Worm (Caenorhabditis elegans) whole organism, L1 larva: Measurements from ENCODE around the gene lon-8.
A peak's percentile ranks its signal among the peaks of the same experiment; 100 is the strongest.

ENCODE experiments used
- C04F5.9 ChIP-seq: sonication (generic microtip); optimal IDR thresholded peaks from 2 replicates; lab custom pipeline; 2016; ENCODE audit warnings: missing genetic modification characterization, missing compliant biosample characterization
- alr-1 ChIP-seq: fragments of 200-800 bp; sonication (Bioruptor generic); optimal IDR thresholded peaks from 2 replicates; lab custom pipeline; 2018; ENCODE audit warnings: borderline replicate concordance, mild to moderate bottlenecking, missing genetic modification characterization, missing compliant biosample characterization
- aly-2 ChIP-seq: fragments of 150-350 bp; optimal IDR thresholded peaks from 2 replicates; lab custom pipeline; 2014; ENCODE audit warnings: missing biosample characterization, missing genetic modification characterization
- ama-1 ChIP-seq: fragments of 150-350 bp; optimal IDR thresholded peaks from 2 replicates; lab custom pipeline; 2014
- blmp-1 ChIP-seq: fragments of 150-350 bp; optimal IDR thresholded peaks from 2 replicates; lab custom pipeline; 2014; ENCODE audit warnings: missing biosample characterization, missing genetic modification characterization
- ceh-8 ChIP-seq: fragments of 200-800 bp; sonication (Bioruptor generic); optimal IDR thresholded peaks from 2 replicates; lab custom pipeline; 2018; ENCODE audit warnings: mild to moderate bottlenecking, missing genetic modification characterization, moderate library complexity, missing compliant biosample characterization
- dsc-1 ChIP-seq: sonication (generic microtip); optimal IDR thresholded peaks from 2 replicates; lab custom pipeline; 2016; ENCODE audit warnings: mild to moderate bottlenecking, missing genetic modification characterization, missing compliant biosample characterization
- efl-1 ChIP-seq, 4 experiments: fragments of 150-350 bp; optimal IDR thresholded peaks in 3 of 4; peaks in 1 of 4; 1 replicate in 1 of 4; 2 replicates in 3 of 4; lab custom pipeline; 2014; ENCODE audit warnings: missing biosample characterization in 2 of 4, missing genetic modification characterization in 2 of 4, missing genetic modification reagents in 2 of 4
- elt-2 ChIP-seq: sonication (generic microtip); optimal IDR thresholded peaks from 2 replicates; lab custom pipeline; 2016; ENCODE audit warnings: missing genetic modification characterization, mild to moderate bottlenecking, inconsistent platforms, missing compliant biosample characterization, missing genetic modification reagents
- fos-1 ChIP-seq: fragments of 150-350 bp; optimal IDR thresholded peaks from 2 replicates; lab custom pipeline; 2014; ENCODE audit warnings: missing biosample characterization, missing genetic modification characterization
- hlh-4 ChIP-seq: sonication (generic microtip); optimal IDR thresholded peaks from 2 replicates; lab custom pipeline; 2016; ENCODE audit warnings: mild to moderate bottlenecking, missing genetic modification characterization, missing compliant biosample characterization
- irx-1 ChIP-seq: sonication (generic microtip); optimal IDR thresholded peaks from 2 replicates; lab custom pipeline; 2016; ENCODE audit warnings: missing genetic modification characterization, missing compliant biosample characterization
- isw-1 ChIP-seq: fragments of 200-800 bp; sonication (Bioruptor generic); IDR thresholded peaks from 2 replicates; pipeline ENCODE4 v1.3.6; 2022; ENCODE audit warnings: missing genetic modification characterization, missing compliant biosample characterization
- lin-15B ChIP-seq: fragments of 150-350 bp; sonication (generic microtip); optimal IDR thresholded peaks from 3 replicates; lab custom pipeline; 2014; ENCODE audit warnings: missing biosample characterization, missing genetic modification characterization
- lin-35 ChIP-seq, 2 experiments: fragments of 150-350 bp; optimal IDR thresholded peaks; 2 replicates each; lab custom pipeline; 2014; ENCODE audit warnings: missing biosample characterization in 2 of 2, missing genetic modification characterization in 2 of 2, missing genetic modification reagents in 2 of 2
- lin-39 ChIP-seq: fragments of 150-350 bp; optimal IDR thresholded peaks from 2 replicates; lab custom pipeline; 2014; ENCODE audit warnings: missing biosample characterization, missing genetic modification reagents, missing genetic modification characterization
- mab-9 ChIP-seq: fragments of 200-800 bp; sonication (Bioruptor generic); IDR thresholded peaks from 2 replicates; pipeline ENCODE4 v1.3.6; 2022; ENCODE audit warnings: missing genetic modification reagents, missing genetic modification characterization, missing compliant biosample characterization
- mdl-1 ChIP-seq, 2 experiments: fragments of 150-350 bp; optimal IDR thresholded peaks; 2 replicates each; lab custom pipeline; 2014 to 2017; ENCODE audit warnings: missing biosample characterization in 2 of 2, missing genetic modification characterization in 2 of 2, inconsistent platforms in 1 of 2
- nhr-47 ChIP-seq: sonication (generic microtip); optimal IDR thresholded peaks from 2 replicates; lab custom pipeline; 2016; ENCODE audit warnings: mild to moderate bottlenecking, missing genetic modification characterization, moderate library complexity, missing compliant biosample characterization
- nhr-71 ChIP-seq: sonication (generic microtip); optimal IDR thresholded peaks from 2 replicates; lab custom pipeline; 2016; ENCODE audit warnings: mild to moderate bottlenecking, missing genetic modification characterization, moderate library complexity, missing compliant biosample characterization
- nhr-76 ChIP-seq: sonication (generic microtip); optimal IDR thresholded peaks from 2 replicates; lab custom pipeline; 2017; ENCODE audit warnings: missing biosample characterization, missing genetic modification characterization
- nhr-90 ChIP-seq: sonication (generic microtip); optimal IDR thresholded peaks from 2 replicates; lab custom pipeline; 2016; ENCODE audit warnings: mild to moderate bottlenecking, missing genetic modification characterization, missing compliant biosample characterization; ENCODE audit not compliant: poor library complexity
- skn-1 ChIP-seq: fragments of 150-350 bp; optimal IDR thresholded peaks from 2 replicates; lab custom pipeline; 2014; ENCODE audit warnings: missing biosample characterization, missing genetic modification characterization
- snpc-4 ChIP-seq: fragments of 150-350 bp; optimal IDR thresholded peaks from 2 replicates; lab custom pipeline; 2014; ENCODE audit warnings: missing biosample characterization, missing genetic modification characterization
- sptf-1 ChIP-seq: fragments of 150-350 bp; optimal IDR thresholded peaks from 2 replicates; lab custom pipeline; 2014; ENCODE audit warnings: missing biosample characterization, missing genetic modification characterization
- sup-37 ChIP-seq: fragments of 200-800 bp; sonication (Bioruptor generic); optimal IDR thresholded peaks from 2 replicates; lab custom pipeline; 2018; ENCODE audit warnings: mild to moderate bottlenecking, missing genetic modification characterization, missing compliant biosample characterization
- tbx-2 ChIP-seq: sonication (generic microtip); optimal IDR thresholded peaks from 2 replicates; lab custom pipeline; 2016; ENCODE audit warnings: missing genetic modification characterization, missing compliant biosample characterization
- unc-98 ChIP-seq: fragments of 200-800 bp; sonication (Bioruptor generic); IDR thresholded peaks from 2 replicates; pipeline ENCODE4 v1.3.6; 2022; ENCODE audit warnings: missing genetic modification characterization, missing compliant biosample characterization
- vab-15 ChIP-seq: sonication (generic microtip); optimal IDR thresholded peaks from 2 replicates; lab custom pipeline; 2017; ENCODE audit warnings: missing genotype, mild to moderate bottlenecking, missing genetic modification characterization, missing compliant biosample characterization
- zag-1 ChIP-seq: fragments of 150-350 bp; optimal IDR thresholded peaks from 2 replicates; lab custom pipeline; 2014; ENCODE audit warnings: missing biosample characterization, missing genetic modification characterization
- zip-4 ChIP-seq: fragments of 200-800 bp; sonication (Bioruptor generic); optimal IDR thresholded peaks from 2 replicates; lab custom pipeline; 2018; ENCODE audit warnings: mild to moderate bottlenecking, missing genetic modification characterization, moderate library complexity, missing compliant biosample characterization

lon-8 gene

ce11 chrV:17951172-17951999 is 49.8 kb downstream of the lon-8 start, which contains the start of gene Y59A8B.24 (continued):
- TF ChIP-seq C04F5.9 (tag; lab: Kevin White, UChicago) (peak; percentile 74), lin-15B (peak; percentile 94), mdl-1 (tag; optimal IDR thresholded peaks at IDR 0.05; lab: Kevin White, UChicago) (peak in 1 of 2 experiments; percentile 91), mab-9 (GFP tag; lab: Robert Waterston, UW) (peak; percentile 58; the same call in 1 of the 2 replicates), nhr-71 (tag; lab: Kevin White, UChicago) (peak; percentile 98), ceh-8 (peak; percentile 92), aly-2 (peak; percentile 85), elt-2 (tag; lab: Kevin White, UChicago) (peak; percentile 59), vab-15 (peak; percentile 32), ama-1 (peak; percentile 46), irx-1 (tag; lab: Kevin White, UChicago) (peak; percentile 82), nhr-47 (tag; lab: Kevin White, UChicago) (peak; percentile 95), sptf-1 (no peak), nhr-90 (tag; lab: Kevin White, UChicago) (peak; percentile 89), zag-1 (peak; percentile 66), zip-4 (GFP tag; lab: Kevin White, UChicago) (peak; percentile 72), lin-35 (GFP tag; optimal IDR thresholded peaks at IDR 0.05; lab: Kevin White, UChicago) (peak; percentile 86 to 87)

ce11 chrV:17949093-17949492 is 52.1 kb downstream of the lon-8 start, which contains the start of gene dpy-21:
Gene dpy-21, minus strand, starts transcription at chrV:17949193.
- TF ChIP-seq fos-1 (tag; lab: Kevin White, UChicago) (no peak), tbx-2 (tag; lab: Kevin White, UChicago) (no peak), mdl-1 (tag; optimal IDR thresholded peaks at IDR 0.05; lab: Kevin White, UChicago) (no peak), snpc-4 (tag; lab: Kevin White, UChicago) (no peak), unc-98 (GFP tag; lab: Robert Waterston, UW) (no peak), aly-2 (no peak), blmp-1 (tag; lab: Kevin White, UChicago) (no peak), efl-1 (optimal IDR thresholded peaks at IDR 0.05; lab: Kevin White, UChicago) (no peak), efl-1 (GFP tag; optimal IDR thresholded peaks at IDR 0.05 in 1 of 2; lab: Kevin White, UChicago) (no peak), lin-39 (tag; lab: Kevin White, UChicago) (no peak)

ce11 chrV:17948036-17948691 is 53.0 kb downstream of the lon-8 start:
- TF ChIP-seq efl-1 (optimal IDR thresholded peaks at IDR 0.05; lab: Kevin White, UChicago) (no peak), efl-1 (GFP tag; optimal IDR thresholded peaks at IDR 0.05 in 1 of 2; lab: Kevin White, UChicago) (peak in 1 of 2 experiments; percentile 64), isw-1 (GFP tag; lab: Robert Waterston, UW) (no peak), vab-15 (no peak), dsc-1 (no peak), blmp-1 (tag; lab: Kevin White, UChicago) (no peak)

ce11 chrV:17947266-17947665 is 53.9 kb downstream of the lon-8 start:
- TF ChIP-seq efl-1 (optimal IDR thresholded peaks at IDR 0.05; lab: Kevin White, UChicago) (no peak), efl-1 (GFP tag; optimal IDR thresholded peaks at IDR 0.05 in 1 of 2; lab: Kevin White, UChicago) (peak in 1 of 2 experiments; percentile 57), vab-15 (no peak)

- TF ChIP-seq hlh-4 (tag; lab: Kevin White, UChicago) (no peak), nhr-76 (tag; lab: Kevin White, UChicago) (no peak), sup-37 (no peak), skn-1 (no peak), alr-1 (tag; lab: Kevin White, UChicago) (no peak)
Observed at ce11 chrV:17945460-17945859, 55.7 kb downstream of the lon-8 start.
